Fruit fly (Drosophila melanogaster) whole organism, embryonic: ENCODE data around the gene CG42674.

Experiments
- BtbVII ChIP-seq: fragments of 200-800 bp; sonication (Bioruptor generic); optimal IDR thresholded peaks from 3 replicates; lab custom pipeline; 2017; ENCODE audit warnings: missing biosample characterization, mild to moderate bottlenecking, missing genetic modification characterization
- Bteb2 ChIP-seq: fragments of 200-800 bp; sonication (Bioruptor generic); optimal IDR thresholded peaks from 2 replicates; lab custom pipeline; 2016; ENCODE audit warnings: missing biosample characterization, missing genetic modification characterization
- CG10209 ChIP-seq: fragments of 200-800 bp; sonication (Bioruptor generic); optimal IDR thresholded peaks from 3 replicates; lab custom pipeline; 2017; ENCODE audit warnings: missing biosample characterization, mild to moderate bottlenecking, missing genetic modification characterization, missing genetic modification reagents
- CG10274 ChIP-seq: fragments of 200-800 bp; sonication (Bioruptor generic); optimal IDR thresholded peaks from 3 replicates; lab custom pipeline; 2017; ENCODE audit warnings: missing biosample characterization, mild to moderate bottlenecking, missing genetic modification characterization
- CG10462 ChIP-seq: fragments of 200-800 bp; sonication (Bioruptor generic); optimal IDR thresholded peaks from 2 replicates; lab custom pipeline; 2016; ENCODE audit warnings: missing biosample characterization, missing genetic modification characterization
- CG10543 ChIP-seq: fragments of 200-800 bp; sonication (Bioruptor generic); optimal IDR thresholded peaks from 3 replicates; lab custom pipeline; 2017; ENCODE audit warnings: missing biosample characterization, mild to moderate bottlenecking, missing genetic modification characterization, moderate library complexity
- CG12391 ChIP-seq: fragments of 200-800 bp; sonication (Bioruptor generic); optimal IDR thresholded peaks from 3 replicates; lab custom pipeline; 2018; ENCODE audit warnings: missing biosample characterization, mild to moderate bottlenecking, missing genetic modification characterization, moderate library complexity
- CG13287 ChIP-seq: fragments of 200-800 bp; sonication (Bioruptor generic); IDR thresholded peaks from 2 replicates; pipeline ENCODE4 v1.3.6; 2022; ENCODE audit warnings: missing biosample characterization, missing genetic modification characterization; ENCODE audit not compliant: partially characterized antibody
- CG13424 ChIP-seq: fragments of 200-800 bp; sonication (Bioruptor generic); optimal IDR thresholded peaks from 2 replicates; lab custom pipeline; 2019; ENCODE audit warnings: missing biosample characterization, mild to moderate bottlenecking, missing genetic modification characterization, moderate library complexity
- CG13775 ChIP-seq: fragments of 200-800 bp; sonication (Bioruptor generic); optimal IDR thresholded peaks from 3 replicates; lab custom pipeline; 2017; ENCODE audit warnings: missing biosample characterization, mild to moderate bottlenecking, missing genetic modification characterization
- CG14014 ChIP-seq: fragments of 200-800 bp; sonication (Bioruptor generic); IDR thresholded peaks from 2 replicates; pipeline ENCODE4 v1.3.6; 2022; ENCODE audit warnings: missing biosample characterization, missing genetic modification characterization
- CG15601 ChIP-seq: fragments of 200-800 bp; sonication (Bioruptor generic); optimal IDR thresholded peaks from 3 replicates; lab custom pipeline; 2019; ENCODE audit warnings: missing biosample characterization, mild to moderate bottlenecking, missing genetic modification characterization, moderate library complexity
- CG18599 ChIP-seq: fragments of 200-800 bp; sonication (Bioruptor generic); optimal IDR thresholded peaks from 3 replicates; lab custom pipeline; 2017; ENCODE audit warnings: missing biosample characterization, missing genetic modification characterization, mild to moderate bottlenecking, moderate library complexity, missing genetic modification reagents
- CG18619 ChIP-seq: fragments of 200-800 bp; sonication (Bioruptor generic); optimal IDR thresholded peaks from 3 replicates; lab custom pipeline; 2017; ENCODE audit warnings: missing biosample characterization, mild to moderate bottlenecking, missing genetic modification characterization
- CG4360 ChIP-seq: fragments of 200-800 bp; sonication (Bioruptor generic); IDR thresholded peaks from 2 replicates; pipeline ENCODE4 v1.3.6; 2022; ENCODE audit warnings: missing biosample characterization, missing genetic modification characterization
- CG4730 ChIP-seq: fragments of 200-800 bp; sonication (Bioruptor generic); IDR thresholded peaks from 2 replicates; pipeline ENCODE4 v1.3.6; 2022; ENCODE audit warnings: missing biosample characterization, missing genetic modification characterization
- CG6654 ChIP-seq: fragments of 200-800 bp; sonication (Bioruptor generic); optimal IDR thresholded peaks from 2 replicates; lab custom pipeline; 2017; ENCODE audit warnings: missing biosample characterization, mild to moderate bottlenecking, missing genetic modification characterization
- CG6689 ChIP-seq: fragments of 200-800 bp; sonication (Bioruptor generic); IDR thresholded peaks from 2 replicates; pipeline ENCODE4 v1.3.6; 2022; ENCODE audit warnings: missing biosample characterization, missing genetic modification characterization
- CG7271 ChIP-seq: fragments of 200-800 bp; sonication (Bioruptor generic); optimal IDR thresholded peaks from 2 replicates; lab custom pipeline; 2018; ENCODE audit warnings: missing biosample characterization, mild to moderate bottlenecking, missing genetic modification characterization, moderate library complexity
- CG8290 ChIP-seq, 3 experiments: fragments of 200-800 bp; sonication (Bioruptor generic); optimal IDR thresholded peaks; 2 replicates each; lab custom pipeline; 2016 to 2019; ENCODE audit warnings: missing biosample characterization in 3 of 3, missing genetic modification characterization in 3 of 3, mild to moderate bottlenecking in 2 of 3, moderate library complexity in 1 of 3
- CkIIα-i1 ChIP-seq: fragments of 200-800 bp; sonication (Bioruptor generic); IDR thresholded peaks from 2 replicates; pipeline ENCODE4 v1.3.6; 2022; ENCODE audit warnings: missing biosample characterization, missing genetic modification characterization
- Ets97D ChIP-seq: fragments of 200-800 bp; sonication (Bioruptor generic); optimal IDR thresholded peaks from 3 replicates; lab custom pipeline; 2016; ENCODE audit warnings: missing biosample characterization, missing genetic modification characterization
- Hand ChIP-seq: fragments of 200-800 bp; sonication (Bioruptor generic); optimal IDR thresholded peaks from 2 replicates; lab custom pipeline; 2017; ENCODE audit warnings: mild to moderate bottlenecking, missing biosample characterization, missing genetic modification reagents, missing genetic modification characterization
- Lpt ChIP-seq: fragments of >200 bp; optimal IDR thresholded peaks from 2 replicates; lab custom pipeline; 2018; ENCODE audit warnings: missing biosample characterization, missing genetic modification characterization
- MESR4 ChIP-seq: fragments of 200-800 bp; sonication (Bioruptor generic); optimal IDR thresholded peaks from 2 replicates; lab custom pipeline; 2018; ENCODE audit warnings: missing biosample characterization, mild to moderate bottlenecking, missing genetic modification characterization, moderate library complexity
- Nf-YC ChIP-seq: fragments of 200-800 bp; optimal IDR thresholded peaks from 3 replicates; lab custom pipeline; 2019; ENCODE audit warnings: missing biosample characterization, mild to moderate bottlenecking, missing genetic modification characterization, moderate library complexity
- PHDP ChIP-seq: fragments of 200-800 bp; sonication (Bioruptor generic); optimal IDR thresholded peaks from 3 replicates; lab custom pipeline; 2018; ENCODE audit warnings: missing biosample characterization, mild to moderate bottlenecking, missing genetic modification characterization, moderate library complexity
- Poxn ChIP-seq: fragments of 200-800 bp; sonication (Bioruptor generic); IDR thresholded peaks from 2 replicates; pipeline ENCODE4 v1.3.6; 2022; ENCODE audit warnings: missing biosample characterization, missing genetic modification characterization
- Taf1 ChIP-seq: fragments of 200-800 bp; sonication (Bioruptor generic); IDR thresholded peaks from 2 replicates; pipeline ENCODE4 v1.3.6; 2022; ENCODE audit warnings: missing biosample characterization, missing genetic modification characterization
- ash1 ChIP-seq: fragments of 200-800 bp; sonication (Bioruptor generic); optimal IDR thresholded peaks from 2 replicates; lab custom pipeline; 2018; ENCODE audit warnings: missing biosample characterization, mild to moderate bottlenecking, missing genetic modification characterization
- crc ChIP-seq: fragments of 200-800 bp; sonication (Bioruptor generic); optimal IDR thresholded peaks from 2 replicates; lab custom pipeline; 2016; ENCODE audit warnings: missing biosample characterization, missing genetic modification characterization
- dati ChIP-seq: fragments of 200-800 bp; sonication (Bioruptor generic); IDR thresholded peaks from 2 replicates; pipeline ENCODE4 v1.3.6; 2022; ENCODE audit warnings: missing biosample characterization, missing genetic modification characterization
- dpn ChIP-seq, 2 experiments: fragments of 200-800 bp; sonication (Bioruptor generic); optimal IDR thresholded peaks; 3 replicates each; lab custom pipeline; 2016; ENCODE audit warnings: missing biosample characterization in 2 of 2, missing genetic modification characterization in 2 of 2
- eve ChIP-seq, 2 experiments: fragments of >200 bp; optimal IDR thresholded peaks; 2 replicates each; lab custom pipeline; 2017; ENCODE audit warnings: missing biosample characterization in 2 of 2, missing genetic modification characterization in 2 of 2
- ftz-f1 ChIP-seq: fragments of 200-800 bp; sonication (Bioruptor generic); optimal IDR thresholded peaks from 2 replicates; lab custom pipeline; 2016; ENCODE audit warnings: missing biosample characterization, missing genetic modification characterization
- gce ChIP-seq: fragments of 200-800 bp; sonication (Bioruptor generic); IDR thresholded peaks from 3 replicates; pipeline ENCODE4 v1.3.6; 2022; ENCODE audit warnings: missing biosample characterization, missing genetic modification characterization
- gcm2 ChIP-seq: fragments of 200-800 bp; sonication (Bioruptor generic); optimal IDR thresholded peaks from 2 replicates; lab custom pipeline; 2016; ENCODE audit warnings: missing biosample characterization, missing genetic modification characterization
- gfzf ChIP-seq: fragments of 200-800 bp; sonication (Bioruptor generic); optimal IDR thresholded peaks from 2 replicates; lab custom pipeline; 2016; ENCODE audit warnings: missing biosample characterization, mild to moderate bottlenecking, missing genetic modification characterization, moderate library complexity
- lmd ChIP-seq: fragments of 200-800 bp; sonication (Bioruptor generic); IDR thresholded peaks from 2 replicates; pipeline ENCODE4 v1.3.6; 2022; ENCODE audit warnings: missing biosample characterization, missing genetic modification characterization
- nerfin-2 ChIP-seq: fragments of 200-800 bp; sonication (Bioruptor generic); IDR thresholded peaks from 2 replicates; pipeline ENCODE4 v1.3.6; 2022; ENCODE audit warnings: missing biosample characterization, missing genetic modification characterization; ENCODE audit not compliant: partially characterized antibody
- nom ChIP-seq: fragments of 200-800 bp; sonication (Bioruptor generic); optimal IDR thresholded peaks from 2 replicates; lab custom pipeline; 2017; ENCODE audit warnings: missing biosample characterization, missing genetic modification characterization, mild to moderate bottlenecking, moderate library complexity, missing genetic modification reagents
- onecut ChIP-seq: fragments of 200-800 bp; sonication (Bioruptor generic); IDR thresholded peaks from 2 replicates; pipeline ENCODE4 v1.3.6; 2022; ENCODE audit warnings: missing biosample characterization, missing genetic modification characterization
- pzg ChIP-seq: fragments of 200-800 bp; sonication (Bioruptor generic); optimal IDR thresholded peaks from 3 replicates; lab custom pipeline; 2018; ENCODE audit warnings: missing biosample characterization, mild to moderate bottlenecking, missing genetic modification characterization, moderate library complexity
- row ChIP-seq: fragments of 200-800 bp; sonication (Bioruptor generic); IDR thresholded peaks from 3 replicates; pipeline ENCODE4 v1.3.6; 2022; ENCODE audit warnings: missing biosample characterization, missing genetic modification characterization
- scrt ChIP-seq: fragments of 200-800 bp; sonication (Bioruptor generic); optimal IDR thresholded peaks from 2 replicates; lab custom pipeline; 2018; ENCODE audit warnings: missing biosample characterization, mild to moderate bottlenecking, missing genetic modification characterization, moderate library complexity
- seq ChIP-seq: fragments of 200-800 bp; sonication (Bioruptor generic); IDR thresholded peaks from 2 replicates; pipeline ENCODE4 v1.3.6; 2022; ENCODE audit warnings: missing biosample characterization, missing genetic modification characterization
- slp2 ChIP-seq: fragments of 200-800 bp; sonication (Bioruptor generic); optimal IDR thresholded peaks from 2 replicates; lab custom pipeline; 2016; ENCODE audit warnings: missing biosample characterization, missing genetic modification characterization
- sna ChIP-seq: fragments of 200-800 bp; sonication (Bioruptor generic); IDR thresholded peaks from 2 replicates; pipeline ENCODE4 v1.3.6; 2022; ENCODE audit warnings: missing biosample characterization, missing genetic modification characterization; ENCODE audit not compliant: partially characterized antibody
- trh ChIP-seq: fragments of 200-800 bp; sonication (Bioruptor generic); optimal IDR thresholded peaks from 2 replicates; lab custom pipeline; 2016; ENCODE audit warnings: missing biosample characterization, missing genetic modification characterization
- unc-4 ChIP-seq: fragments of 200-800 bp; sonication (Bioruptor generic); IDR thresholded peaks from 2 replicates; pipeline ENCODE4 v1.3.6; 2022; ENCODE audit warnings: missing biosample characterization, missing genetic modification characterization; ENCODE audit not compliant: partially characterized antibody

CG42674 gene

DNA sequence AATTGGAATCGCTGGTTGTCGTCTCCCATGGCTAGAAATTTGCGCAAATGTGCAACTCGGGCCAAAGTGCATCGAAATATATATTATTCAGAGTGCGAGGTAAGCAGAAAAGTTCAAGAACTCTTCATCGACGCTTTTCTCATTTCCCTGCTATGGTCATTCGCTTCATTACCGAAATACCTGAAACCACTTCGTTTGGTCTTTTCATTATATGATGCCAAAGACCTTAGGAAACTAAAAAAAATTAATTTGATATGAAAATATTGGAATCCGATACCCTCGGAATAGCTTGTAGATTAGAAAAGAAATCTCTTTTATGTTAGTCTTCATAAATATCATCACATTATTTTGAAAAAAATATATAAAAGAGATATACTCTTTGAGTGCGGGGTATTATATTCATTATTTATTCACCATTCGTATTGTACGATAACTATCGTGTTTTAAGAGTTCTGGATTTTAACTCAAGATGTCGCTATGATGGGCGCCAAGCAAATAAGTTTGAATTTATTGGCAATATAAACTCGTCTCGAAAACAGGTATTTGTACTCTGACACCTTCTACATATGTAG, 85.2 kb downstream of the CG42674 start, which contains the start of gene CG14187 (continued):
- TF ChIP-seq Hand (no peak), CG7271 (tag; lab: Kevin White, UChicago) (no peak), dpn (GFP tag; optimal IDR thresholded peaks at IDR 0.05; lab: Kevin White, UChicago) (no peak), slp2 (GFP tag; lab: Kevin White, UChicago) (no peak), CG15601 (tag; lab: Kevin White, UChicago) (no peak), scrt (GFP tag; lab: Kevin White, UChicago) (no peak), CG13775 (GFP tag; lab: Kevin White, UChicago) (no peak), Lpt (GFP tag; lab: Kevin White, UChicago) (no peak), ash1 (no peak), gfzf (GFP tag; lab: Kevin White, UChicago) (no peak), CG12391 (tag; lab: Kevin White, UChicago) (peak; percentile 6), CG6689 (no peak), lmd (GFP tag; lab: Robert Waterston, UW) (no peak), CG18599 (GFP tag; lab: Kevin White, UChicago) (no peak), Poxn (GFP tag; lab: Robert Waterston, UW) (no peak), CG18619 (GFP tag; lab: Kevin White, UChicago) (no peak), row (GFP tag; lab: Robert Waterston, UW) (peak; percentile 68), nerfin-2 (GFP tag; lab: Robert Waterston, UW) (no peak), CG10543 (GFP tag; lab: Kevin White, UChicago) (no peak), eve (GFP tag; optimal IDR thresholded peaks at IDR 0.05; lab: Kevin White, UChicago) (no peak), pzg (GFP tag; lab: Kevin White, UChicago) (peak; percentile 20), CG13424 (peak; percentile 28), Bteb2 (no peak), CG6654 (no peak), unc-4 (GFP tag; lab: Robert Waterston, UW) (peak; percentile 64), CG14014 (GFP tag; lab: Robert Waterston, UW) (no peak), CG4360 (GFP tag; lab: Robert Waterston, UW) (no peak), seq (GFP tag; lab: Robert Waterston, UW) (no peak), Ets97D (no peak), CG10209 (GFP tag; lab: Kevin White, UChicago) (no peak), CG8290 (GFP tag; optimal IDR thresholded peaks at IDR 0.05; lab: Kevin White, UChicago) (no peak), CG8290 (tag; optimal IDR thresholded peaks at IDR 0.05; lab: Kevin White, UChicago) (no peak), CG10462 (GFP tag; lab: Kevin White, UChicago) (no peak), MESR4 (no peak), BtbVII (GFP tag; lab: Kevin White, UChicago) (no peak), CG10274 (GFP tag; lab: Kevin White, UChicago) (no peak), gce (GFP tag; lab: Robert Waterston, UW) (no peak), ftz-f1 (no peak), dati (GFP tag; lab: Robert Waterston, UW) (no peak), crc (GFP tag; lab: Kevin White, UChicago) (no peak), CG13287 (peak; percentile 75), onecut (no peak), sna (GFP tag; lab: Robert Waterston, UW) (no peak), Taf1 (GFP tag; lab: Robert Waterston, UW) (no peak), gcm2 (GFP tag; lab: Kevin White, UChicago) (no peak), nom (no peak), PHDP (peak; percentile 8), CkIIα-i1 (GFP tag; lab: Robert Waterston, UW) (no peak), trh (GFP tag; lab: Kevin White, UChicago) (no peak), Nf-YC (tag; lab: Kevin White, UChicago) (no peak), CG4730 (no peak)
